Fruit fly (Drosophila melanogaster) whole organism: ENCODE results near the gene CG5810.

Experiments used
- CG8478 ChIP-seq: fragments of >200 bp; optimal IDR thresholded peaks from 2 replicates; lab custom pipeline; 2018; ENCODE audit warnings: inconsistent platforms
- Dll ChIP-seq: fragments of >200 bp; optimal IDR thresholded peaks from 2 replicates; lab custom pipeline; 2017
- pan ChIP-seq: fragments of >200 bp; optimal IDR thresholded peaks from 2 replicates; lab custom pipeline; 2017
- psq ChIP-seq: fragments of >200 bp; optimal IDR thresholded peaks from 2 replicates; lab custom pipeline; 2017

DNA sequence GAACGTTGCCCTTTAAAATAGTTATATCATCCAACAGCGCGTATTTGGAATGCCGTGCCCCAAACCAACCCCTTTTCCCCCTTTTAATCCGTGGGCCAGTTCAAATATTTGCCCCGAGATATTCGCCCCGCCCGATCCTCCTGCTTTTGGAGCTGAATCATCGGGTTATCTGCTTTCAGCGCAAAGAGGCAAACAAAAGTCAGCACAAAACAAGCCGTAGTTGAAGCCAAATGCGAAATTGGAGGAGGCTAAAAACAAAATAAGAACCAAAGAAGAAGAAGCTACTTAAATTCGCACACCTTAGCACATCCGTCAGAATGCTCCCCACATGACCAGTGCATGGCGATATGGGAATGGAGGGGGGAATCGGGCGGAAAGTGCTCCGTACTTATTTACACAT lies 34.0 kb downstream of the CG5810 start:
- TF ChIP-seq CG8478 (lab: Kevin White, UChicago) (no peak), pan (lab: Kevin White, UChicago) (no peak), Dll (no peak), psq (lab: Kevin White, UChicago) (no peak)
